Fruit fly (Drosophila melanogaster) whole organism, pupa: Measurements from ENCODE around the gene ATPsyngamma.

Experiments
- CG12605 ChIP-seq: fragments of 200-800 bp; sonication (Bioruptor generic); IDR thresholded peaks from 2 replicates; pipeline ENCODE4 v1.3.6; 2022; ENCODE audit warnings: missing biosample characterization, missing genetic modification characterization
- CG13204 ChIP-seq: fragments of 200-800 bp; sonication (Bioruptor generic); optimal IDR thresholded peaks from 2 replicates; lab custom pipeline; 2018; ENCODE audit warnings: missing biosample characterization, mild to moderate bottlenecking, missing genetic modification characterization, moderate library complexity
- CG14655 ChIP-seq: fragments of 200-800 bp; sonication (Bioruptor generic); optimal IDR thresholded peaks from 3 replicates; lab custom pipeline; 2017; ENCODE audit warnings: mild to moderate bottlenecking, missing biosample characterization, missing genetic modification reagents, missing genetic modification characterization
- CG17806 ChIP-seq: fragments of 200-800 bp; sonication (Bioruptor generic); optimal IDR thresholded peaks from 2 replicates; lab custom pipeline; 2018; ENCODE audit warnings: missing biosample characterization, mild to moderate bottlenecking, missing genetic modification characterization, moderate library complexity
- CG32121 ChIP-seq: fragments of 200-800 bp; sonication (Bioruptor generic); IDR thresholded peaks from 2 replicates; pipeline ENCODE4 v1.3.6; 2022; ENCODE audit warnings: missing biosample characterization, missing genetic modification characterization
- CG34367 ChIP-seq: fragments of 200-800 bp; sonication (Bioruptor generic); optimal IDR thresholded peaks from 2 replicates; lab custom pipeline; 2018; ENCODE audit warnings: missing biosample characterization, mild to moderate bottlenecking, missing genetic modification characterization
- CG8301 ChIP-seq: fragments of 200-800 bp; sonication (Bioruptor generic); optimal IDR thresholded peaks from 2 replicates; lab custom pipeline; 2018; ENCODE audit warnings: missing biosample characterization, mild to moderate bottlenecking, missing genetic modification characterization
- Pif1A ChIP-seq: fragments of 200-800 bp; sonication (Bioruptor generic); optimal IDR thresholded peaks from 3 replicates; lab custom pipeline; 2016; ENCODE audit warnings: missing biosample characterization, missing genetic modification characterization
- Pif1B ChIP-seq: fragments of 200-800 bp; sonication (Bioruptor generic); optimal IDR thresholded peaks from 3 replicates; lab custom pipeline; 2016; ENCODE audit warnings: missing biosample characterization, missing genetic modification characterization
- Snoo ChIP-seq: fragments of 200-800 bp; sonication (Bioruptor generic); optimal IDR thresholded peaks from 3 replicates; lab custom pipeline; 2017; ENCODE audit warnings: missing biosample characterization, mild to moderate bottlenecking, missing genetic modification characterization, inconsistent platforms
- fd96Ca ChIP-seq: fragments of 200-800 bp; sonication (Bioruptor generic); IDR thresholded peaks from 3 replicates; pipeline ENCODE4 v1.3.6; 2022; ENCODE audit warnings: missing biosample characterization, missing genetic modification characterization
- rn ChIP-seq: fragments of 200-800 bp; sonication (Bioruptor generic); IDR thresholded peaks from 2 replicates; pipeline ENCODE4 v1.3.6; 2022; ENCODE audit warnings: missing biosample characterization, missing genetic modification characterization

DNA sequence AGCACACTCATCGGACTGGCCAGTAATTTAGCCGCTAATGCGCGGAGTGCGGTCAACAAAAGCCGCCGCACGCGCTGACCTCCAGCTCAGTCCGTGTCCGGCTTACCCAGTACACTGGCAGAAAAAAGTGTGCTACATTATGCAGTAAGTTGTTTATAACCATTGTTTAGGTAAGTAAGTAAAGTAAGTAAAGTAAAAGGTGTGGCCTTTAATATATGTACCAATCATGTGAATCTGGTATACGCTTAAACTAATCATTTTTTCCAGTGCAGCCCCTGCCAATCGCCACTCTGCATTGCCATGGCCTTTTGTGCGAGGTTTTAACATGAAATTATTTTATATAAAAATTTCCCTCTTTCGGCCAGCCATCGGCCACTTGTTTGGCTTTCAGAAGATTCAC is 37.5 kb downstream of the ATPsyngamma start:
- TF ChIP-seq CG34367 (no peak), Snoo (tag; lab: Kevin White, UChicago) (no peak), CG8301 (no peak), CG13204 (GFP tag; lab: Kevin White, UChicago) (no peak), CG12605 (no peak), fd96Ca (no peak), CG17806 (no peak), Pif1A (no peak), CG32121 (no peak), Pif1B (no peak), rn (no peak), CG14655 (GFP tag; lab: Kevin White, UChicago) (no peak)
